Worm (Caenorhabditis elegans) whole organism, L1 larva: ENCODE data around the gene ceh-84.
A peak's percentile ranks its signal among the peaks of the same experiment; 100 is the strongest.
"Not testable (repeated sequence)": the region's sequence is repeated elsewhere in the genome, so short reads cannot be mapped to it uniquely, and the experiment has no call there.

Experiments used
- C04F5.9 ChIP-seq: sonication (generic microtip); optimal IDR thresholded peaks from 2 replicates; lab custom pipeline; 2016; ENCODE audit warnings: missing genetic modification characterization, missing compliant biosample characterization
- C34B4.2 ChIP-seq: sonication (generic microtip); optimal IDR thresholded peaks from 2 replicates; lab custom pipeline; 2017; ENCODE audit warnings: mild to moderate bottlenecking, missing genetic modification characterization, missing compliant biosample characterization
- alr-1 ChIP-seq: fragments of 200-800 bp; sonication (Bioruptor generic); optimal IDR thresholded peaks from 2 replicates; lab custom pipeline; 2018; ENCODE audit warnings: borderline replicate concordance, mild to moderate bottlenecking, missing genetic modification characterization, missing compliant biosample characterization
- ama-1 ChIP-seq: fragments of 150-350 bp; optimal IDR thresholded peaks from 2 replicates; lab custom pipeline; 2014
- blmp-1 ChIP-seq: fragments of 150-350 bp; optimal IDR thresholded peaks from 2 replicates; lab custom pipeline; 2014; ENCODE audit warnings: missing biosample characterization, missing genetic modification characterization
- ceh-8 ChIP-seq: fragments of 200-800 bp; sonication (Bioruptor generic); optimal IDR thresholded peaks from 2 replicates; lab custom pipeline; 2018; ENCODE audit warnings: mild to moderate bottlenecking, missing genetic modification characterization, moderate library complexity, missing compliant biosample characterization
- ceh-88 ChIP-seq: fragments of 200-800 bp; sonication (Bioruptor generic); IDR thresholded peaks from 2 replicates; pipeline ENCODE4 v1.3.6; 2022; ENCODE audit warnings: missing genetic modification characterization, missing compliant biosample characterization
- dpl-1 ChIP-seq, 3 experiments: fragments of 150-350 bp in 2 of 3; sonication (generic microtip) in 1 of 3; optimal IDR thresholded peaks; 2 replicates each; lab custom pipeline; 2014 to 2017; ENCODE audit warnings: missing biosample characterization in 3 of 3, missing genetic modification characterization in 3 of 3, missing genetic modification reagents in 3 of 3
- efl-1 ChIP-seq, 4 experiments: fragments of 150-350 bp; optimal IDR thresholded peaks in 3 of 4; peaks in 1 of 4; 1 replicate in 1 of 4; 2 replicates in 3 of 4; lab custom pipeline; 2014; ENCODE audit warnings: missing biosample characterization in 2 of 4, missing genetic modification characterization in 2 of 4, missing genetic modification reagents in 2 of 4
- egl-13 ChIP-seq: sonication (generic microtip); optimal IDR thresholded peaks from 2 replicates; lab custom pipeline; 2016; ENCODE audit warnings: missing genotype, missing genetic modification reagents, missing genetic modification characterization, missing compliant biosample characterization
- egl-27 ChIP-seq, 2 experiments: fragments of 150-350 bp in 1 of 2; sonication (generic microtip); optimal IDR thresholded peaks; 3 replicates each; lab custom pipeline; 2017 to 2018; ENCODE audit warnings: missing biosample characterization in 2 of 2, missing genetic modification characterization in 2 of 2, missing genetic modification reagents in 2 of 2
- fkh-10 ChIP-seq: sonication (generic microtip); optimal IDR thresholded peaks from 2 replicates; lab custom pipeline; 2017; ENCODE audit warnings: missing biosample characterization, missing genetic modification reagents, missing genetic modification characterization
- lin-15B ChIP-seq: fragments of 150-350 bp; sonication (generic microtip); optimal IDR thresholded peaks from 3 replicates; lab custom pipeline; 2014; ENCODE audit warnings: missing biosample characterization, missing genetic modification characterization
- lsy-2 ChIP-seq, 2 experiments: fragments of 150-350 bp; optimal IDR thresholded peaks; 2 replicates each; lab custom pipeline; 2014; ENCODE audit warnings: missing biosample characterization in 2 of 2, missing genetic modification characterization in 2 of 2
- nhr-11 ChIP-seq: fragments of 150-350 bp; optimal IDR thresholded peaks from 2 replicates; lab custom pipeline; 2014; ENCODE audit warnings: missing biosample characterization, missing genetic modification characterization
- nhr-12 ChIP-seq: sonication (generic microtip); optimal IDR thresholded peaks from 2 replicates; lab custom pipeline; 2017; ENCODE audit warnings: missing biosample characterization, missing genetic modification characterization
- nhr-19 ChIP-seq: fragments of 200-800 bp; sonication (Bioruptor generic); conservative IDR thresholded peaks from 2 replicates; pipeline ENCODE4 v1.3.6; 2022; ENCODE audit warnings: missing genetic modification characterization, missing compliant biosample characterization
- nhr-71 ChIP-seq: sonication (generic microtip); optimal IDR thresholded peaks from 2 replicates; lab custom pipeline; 2016; ENCODE audit warnings: mild to moderate bottlenecking, missing genetic modification characterization, moderate library complexity, missing compliant biosample characterization
- nhr-90 ChIP-seq: sonication (generic microtip); optimal IDR thresholded peaks from 2 replicates; lab custom pipeline; 2016; ENCODE audit warnings: mild to moderate bottlenecking, missing genetic modification characterization, missing compliant biosample characterization; ENCODE audit not compliant: poor library complexity
- skn-1 ChIP-seq: fragments of 150-350 bp; optimal IDR thresholded peaks from 2 replicates; lab custom pipeline; 2014; ENCODE audit warnings: missing biosample characterization, missing genetic modification characterization
- swsn-7 ChIP-seq: sonication (generic microtip); optimal IDR thresholded peaks from 2 replicates; lab custom pipeline; 2016; ENCODE audit warnings: missing genetic modification characterization, missing compliant biosample characterization
- tlp-1 ChIP-seq: fragments of 150-350 bp; optimal IDR thresholded peaks from 2 replicates; lab custom pipeline; 2014; ENCODE audit warnings: missing biosample characterization, missing genetic modification characterization

ceh-84 gene

DNA sequence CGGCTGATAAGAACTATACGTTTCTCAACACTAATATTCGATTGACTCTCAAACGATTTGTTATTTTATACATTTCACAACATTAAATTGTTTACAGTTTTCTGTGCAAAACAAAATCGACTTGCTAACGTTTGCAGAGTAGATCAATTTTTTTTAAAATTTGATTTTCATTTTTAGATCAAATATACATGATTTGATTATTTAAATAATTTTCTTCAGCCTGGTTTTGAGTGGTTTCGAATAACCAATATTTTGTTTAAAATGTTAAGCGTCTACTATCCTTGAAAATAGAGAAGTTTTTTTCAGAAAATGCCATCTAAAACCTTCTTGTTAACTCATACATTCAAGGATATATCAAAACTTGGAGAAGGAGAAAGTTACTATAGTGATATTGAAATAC, 6.9 kb downstream of the ceh-84 start, which contains the start of gene math-21:
Gene math-21, plus strand, starts transcription at position 301 of the 400 bp plus-strand sequence.
- TF ChIP-seq alr-1 (tag; lab: Kevin White, UChicago) (no peak), blmp-1 (tag; lab: Kevin White, UChicago) (no peak), lin-15B (tag; lab: Kevin White, UChicago) (no peak), C34B4.2 (no peak), skn-1 (tag; lab: Kevin White, UChicago) (no peak), fkh-10 (no peak), ceh-8 (no peak), egl-13 (tag; lab: Kevin White, UChicago) (no peak), nhr-90 (tag; lab: Kevin White, UChicago) (no peak), swsn-7 (no peak), ama-1 (lab: Kevin White, UChicago) (no peak), dpl-1 (GFP tag; optimal IDR thresholded peaks at IDR 0.05; lab: Kevin White, UChicago) (no peak), C04F5.9 (tag; lab: Kevin White, UChicago) (no peak), ceh-88 (GFP tag; lab: Robert Waterston, UW) (no peak), nhr-19 (GFP tag; lab: Robert Waterston, UW) (no peak), nhr-71 (tag; lab: Kevin White, UChicago) (no peak), lsy-2 (tag; optimal IDR thresholded peaks at IDR 0.05; lab: Kevin White, UChicago) (no peak)

DNA sequence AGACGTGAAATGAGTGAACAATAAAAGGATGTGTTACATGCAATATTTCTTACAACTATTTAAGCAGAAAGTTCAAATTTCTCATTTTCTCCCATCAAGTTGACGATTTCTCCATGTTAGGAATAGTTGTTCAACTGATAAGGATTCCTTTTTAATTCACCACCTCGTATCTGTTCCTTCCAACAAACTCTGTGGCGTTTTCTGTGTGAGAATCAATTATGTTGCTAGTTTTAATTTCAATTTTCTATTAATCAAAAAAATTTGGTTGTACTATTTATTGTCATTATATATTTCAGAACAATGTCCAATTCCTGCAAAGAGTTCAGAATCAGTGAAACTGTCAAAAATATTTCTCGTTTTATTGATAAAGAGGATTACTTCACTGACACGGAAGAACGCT, 11.6 kb downstream of the ceh-84 start, which contains the start of gene math-44:
Gene math-44, plus strand, starts transcription at position 301 of the 400 bp plus-strand sequence.
- TF ChIP-seq efl-1 (optimal IDR thresholded peaks at IDR 0.05; lab: Kevin White, UChicago) = no peak
- TF ChIP-seq efl-1 (GFP tag; optimal IDR thresholded peaks at IDR 0.05 in 1 of 2; lab: Kevin White, UChicago) = peak in 1 of 2 experiments; percentile 30
- TF ChIP-seq egl-27 (tag; optimal IDR thresholded peaks at IDR 0.05; lab: Kevin White, UChicago) = no peak
- TF ChIP-seq nhr-12 (tag; lab: Kevin White, UChicago) = no peak
- no peak for TF ChIP-seq blmp-1 (tag; lab: Kevin White, UChicago)

DNA sequence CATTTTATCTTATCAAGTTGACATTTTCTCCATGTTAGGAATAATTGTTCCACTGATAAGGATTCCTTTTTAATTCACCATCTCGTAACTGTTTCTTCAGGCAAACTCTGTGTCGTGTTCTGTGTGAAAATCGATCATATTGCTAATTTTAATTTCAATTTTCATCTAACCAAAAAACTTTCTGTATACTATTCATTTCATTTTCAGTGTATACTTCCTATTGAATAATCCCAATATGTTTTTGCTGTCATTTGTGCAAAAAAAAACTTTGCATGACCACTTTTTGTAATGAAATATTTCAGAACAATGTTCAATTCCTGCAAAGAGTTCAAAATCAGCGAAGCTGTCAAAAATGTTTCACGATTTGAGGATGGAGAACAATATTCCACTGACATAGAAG, 13.6 kb downstream of the ceh-84 start, which contains the start of gene Y16E11A.4:
Gene Y16E11A.4, plus strand, starts transcription at position 301 of the 400 bp plus-strand sequence.
- no peak for TF ChIP-seq skn-1 (tag; lab: Kevin White, UChicago)
- TF ChIP-seq dpl-1 (GFP tag; optimal IDR thresholded peaks at IDR 0.05; lab: Kevin White, UChicago) = no peak

DNA sequence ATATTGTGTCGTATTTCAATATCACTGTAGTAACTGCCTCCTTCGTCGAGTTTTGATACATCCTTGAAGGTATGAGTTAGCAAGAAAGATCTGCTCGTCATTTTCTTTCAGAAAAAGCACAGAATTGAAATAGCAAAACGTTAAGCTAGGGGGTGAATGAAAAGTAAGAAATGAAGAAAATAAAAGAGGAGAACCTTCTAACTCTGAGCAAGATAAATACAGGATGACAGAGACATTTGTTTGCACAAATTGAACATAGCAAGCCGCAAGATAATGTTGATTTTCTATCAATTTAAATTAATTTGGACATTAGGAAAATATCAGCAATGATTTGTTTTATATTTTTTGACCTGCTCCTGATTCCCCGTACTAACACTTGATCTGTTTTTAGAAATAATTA, 45.1 kb downstream of the ceh-84 start, which contains the start of gene math-49:
Gene math-49, minus strand, starts transcription at position 101 of the 400 bp plus-strand sequence.
- not testable (repeated sequence) for TF ChIP-seq tlp-1 (tag; lab: Kevin White, UChicago); C34B4.2; nhr-11
- TF ChIP-seq, all 84 proteins: peak for 0; not testable (repeated sequence) for 84
